Fruit fly (Drosophila melanogaster): Measurements from ENCODE around the gene dod.

DNA sequence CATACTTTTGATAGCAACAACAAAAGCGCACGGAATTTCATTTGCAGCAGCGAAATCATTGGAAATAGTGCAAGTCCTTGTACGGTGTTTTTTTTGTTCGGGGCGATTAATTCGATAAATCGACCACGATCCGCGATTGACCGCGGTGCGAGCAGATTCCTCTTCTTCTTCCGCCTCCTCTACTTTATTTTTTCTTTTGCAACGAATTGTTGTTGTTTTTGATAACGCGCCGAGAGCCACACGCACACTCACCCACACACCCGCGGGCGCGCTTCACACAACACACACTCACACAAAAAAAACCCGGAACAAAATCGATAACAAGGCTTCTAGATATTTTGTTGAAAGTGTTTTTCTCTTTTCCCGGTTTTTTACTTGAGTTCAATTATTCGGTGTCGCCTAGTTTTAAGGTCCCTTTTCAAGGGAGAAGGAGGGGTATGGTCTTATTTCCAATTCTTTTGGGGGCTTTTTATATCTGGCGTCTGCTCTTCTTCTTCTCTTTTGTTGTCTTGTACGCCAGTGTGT is 21.9 kb upstream of the dod start:
- TF ChIP-seq CG14655 (GFP tag; optimal IDR thresholded peaks at IDR 0.05) (no peak), Snoo (tag; optimal IDR thresholded peaks at IDR 0.05) (no peak), CG34367 (tag; optimal IDR thresholded peaks at IDR 0.05) (no peak), CG8301 (tag; optimal IDR thresholded peaks at IDR 0.05) (no peak), D1 (tag; optimal IDR thresholded peaks at IDR 0.05) (no peak), CG13204 (GFP tag; optimal IDR thresholded peaks at IDR 0.05) (no peak), CG4496 (GFP tag; IDR thresholded peaks at IDR 0.05) (peak; percentile 61; the same call in 2 of the 3 replicates), CG9948 (tag; optimal IDR thresholded peaks at IDR 0.05) (no peak), CG8159 (tag; optimal IDR thresholded peaks at IDR 0.05) (no peak), CG32121 (GFP tag; IDR thresholded peaks at IDR 0.05) (0 out of 2 replicates have a peak, but pooled peaks have one; percentile 18), rn (GFP tag; IDR thresholded peaks at IDR 0.05) (no peak), Pif1A (GFP tag; optimal IDR thresholded peaks at IDR 0.05) (no peak)

Data from whole organism, pupa.